Worm (Caenorhabditis elegans) whole organism, early embryonic: ENCODE data around the gene M106.3.

Experiments
- B0310.2 ChIP-seq: sonication (generic microtip); optimal IDR thresholded peaks from 2 replicates; lab custom pipeline; 2016; ENCODE audit warnings: mild to moderate bottlenecking, missing genetic modification characterization, missing compliant biosample characterization
- F13C5.2 ChIP-seq: sonication (generic microtip); optimal IDR thresholded peaks from 2 replicates; lab custom pipeline; 2017; ENCODE audit warnings: mild to moderate bottlenecking, missing genetic modification characterization, inconsistent platforms, missing compliant biosample characterization
- aly-1 ChIP-seq: sonication (generic microtip); optimal IDR thresholded peaks from 2 replicates; lab custom pipeline; 2016; ENCODE audit warnings: missing genetic modification characterization, missing compliant biosample characterization
- ama-1 ChIP-seq: fragments of 150-350 bp; optimal IDR thresholded peaks from 2 replicates; lab custom pipeline; 2014
- ceh-13 ChIP-seq: fragments of 200-800 bp; sonication (Bioruptor generic); optimal IDR thresholded peaks from 2 replicates; lab custom pipeline; 2018; ENCODE audit warnings: mild to moderate bottlenecking, missing genetic modification characterization, missing compliant biosample characterization
- ceh-36 ChIP-seq: sonication (generic microtip); optimal IDR thresholded peaks from 2 replicates; lab custom pipeline; 2016; ENCODE audit warnings: missing genetic modification characterization, inconsistent platforms, missing compliant biosample characterization
- ets-7 ChIP-seq: sonication (generic microtip); optimal IDR thresholded peaks from 2 replicates; lab custom pipeline; 2016; ENCODE audit warnings: missing genotype, missing genetic modification characterization, missing compliant biosample characterization
- flt-1 ChIP-seq: fragments of 200-800 bp; sonication (Bioruptor generic); IDR thresholded peaks from 2 replicates; pipeline ENCODE4 v1.3.6; 2022; ENCODE audit warnings: missing genetic modification characterization, missing compliant biosample characterization
- hmbx-1 ChIP-seq: sonication (generic microtip); optimal IDR thresholded peaks from 2 replicates; lab custom pipeline; 2016; ENCODE audit warnings: mild to moderate bottlenecking, missing genetic modification characterization, missing compliant biosample characterization
- hmg-4 ChIP-seq: fragments of 200-800 bp; sonication (Bioruptor generic); optimal IDR thresholded peaks from 2 replicates; lab custom pipeline; 2018; ENCODE audit warnings: mild to moderate bottlenecking, missing genetic modification characterization, missing compliant biosample characterization
- hnd-1 ChIP-seq: sonication (generic microtip); optimal IDR thresholded peaks from 2 replicates; lab custom pipeline; 2016; ENCODE audit warnings: missing genetic modification characterization, missing compliant biosample characterization
- pes-1 ChIP-seq: fragments of 200-800 bp; sonication (Bioruptor generic); IDR thresholded peaks from 2 replicates; pipeline ENCODE4 v1.3.6; 2022; ENCODE audit warnings: missing genetic modification reagents, missing genetic modification characterization, missing compliant biosample characterization
- scrt-1 ChIP-seq: fragments of 200-800 bp; sonication (Bioruptor generic); IDR thresholded peaks from 2 replicates; pipeline ENCODE4 v1.3.6; 2022; ENCODE audit warnings: missing genetic modification characterization, missing compliant biosample characterization
- sea-1 ChIP-seq: fragments of 200-800 bp; sonication (Bioruptor generic); conservative IDR thresholded peaks from 2 replicates; pipeline ENCODE4 v1.3.6; 2022; ENCODE audit warnings: missing genetic modification characterization, missing compliant biosample characterization
- tbx-11 ChIP-seq: fragments of 200-800 bp; sonication (Bioruptor generic); IDR thresholded peaks from 2 replicates; pipeline ENCODE4 v1.3.6; 2022; ENCODE audit warnings: missing genetic modification characterization, missing compliant biosample characterization
- tbx-37 ChIP-seq: fragments of 200-800 bp; sonication (Bioruptor generic); conservative IDR thresholded peaks from 2 replicates; pipeline ENCODE4 v1.3.6; 2022; ENCODE audit warnings: missing genetic modification reagents, missing genetic modification characterization, missing compliant biosample characterization
- tra-4 ChIP-seq: sonication (generic microtip); optimal IDR thresholded peaks from 2 replicates; lab custom pipeline; 2017; ENCODE audit warnings: missing genetic modification characterization, missing compliant biosample characterization

The M106.3 gene

ce11 chrII:10885868-10886514 lies 25.3 kb upstream of the M106.3 start, which contains the start of gene F44F4.3:
Gene F44F4.3, minus strand, starts transcription at chrII:10885918.
- TF ChIP-seq ceh-13: no peak
- TF ChIP-seq scrt-1: no peak
- no peak for TF ChIP-seq tra-4 (tag; lab: Kevin White, UChicago)
- TF ChIP-seq tbx-37 (GFP tag; lab: Robert Waterston, UW): no peak
- no peak for TF ChIP-seq ets-7 (tag; lab: Kevin White, UChicago)
- no peak for TF ChIP-seq flt-1
- no peak for TF ChIP-seq F13C5.2 (tag; lab: Kevin White, UChicago)
- no peak for TF ChIP-seq hmg-4 (GFP tag; lab: Kevin White, UChicago)
- TF ChIP-seq ceh-36 (tag; lab: Kevin White, UChicago): no peak
- TF ChIP-seq ama-1: no peak
- TF ChIP-seq pes-1 (GFP tag; lab: Robert Waterston, UW): no peak
- no peak for TF ChIP-seq sea-1
- TF ChIP-seq hnd-1 (tag; lab: Kevin White, UChicago): no peak
- TF ChIP-seq hmbx-1 (tag; lab: Kevin White, UChicago): no peak
- TF ChIP-seq tbx-11 (GFP tag; lab: Robert Waterston, UW): no peak
- TF ChIP-seq B0310.2 (tag; lab: Kevin White, UChicago): no peak
- TF ChIP-seq aly-1 (tag; lab: Kevin White, UChicago): no peak

ce11 chrII:10885250-10885649 lies 24.5 kb upstream of the M106.3 start:
- TF ChIP-seq ceh-13 (no peak), tbx-37 (GFP tag; lab: Robert Waterston, UW) (no peak), scrt-1 (no peak), B0310.2 (tag; lab: Kevin White, UChicago) (no peak), tbx-11 (GFP tag; lab: Robert Waterston, UW) (no peak), ceh-36 (tag; lab: Kevin White, UChicago) (no peak), hmbx-1 (tag; lab: Kevin White, UChicago) (no peak), F13C5.2 (tag; lab: Kevin White, UChicago) (no peak), hnd-1 (tag; lab: Kevin White, UChicago) (no peak), aly-1 (tag; lab: Kevin White, UChicago) (no peak), hmg-4 (GFP tag; lab: Kevin White, UChicago) (no peak), ama-1 (no peak), ets-7 (tag; lab: Kevin White, UChicago) (no peak), flt-1 (no peak), sea-1 (no peak), tra-4 (tag; lab: Kevin White, UChicago) (no peak), pes-1 (GFP tag; lab: Robert Waterston, UW) (no peak)

- TF ChIP-seq scrt-1 (no peak), ama-1 (no peak), aly-1 (tag; lab: Kevin White, UChicago) (no peak), ets-7 (tag; lab: Kevin White, UChicago) (no peak), hmg-4 (GFP tag; lab: Kevin White, UChicago) (no peak), hmbx-1 (tag; lab: Kevin White, UChicago) (no peak), tbx-37 (GFP tag; lab: Robert Waterston, UW) (no peak), tbx-11 (GFP tag; lab: Robert Waterston, UW) (no peak), ceh-36 (tag; lab: Kevin White, UChicago) (no peak)
Measured at ce11 chrII:10884396-10884795, 23.7 kb upstream of the M106.3 start, which contains the start of gene egg-3. Gene egg-3, minus strand, starts transcription at chrII:10884441.

ce11 chrII:10880625-10881024 lies 19.9 kb upstream of the M106.3 start, which contains the start of gene lurp-1:
Gene lurp-1, plus strand, starts transcription at chrII:10880925.
- TF ChIP-seq ama-1 (no peak), tbx-11 (GFP tag; lab: Robert Waterston, UW) (no peak), hmbx-1 (tag; lab: Kevin White, UChicago) (no peak), tbx-37 (GFP tag; lab: Robert Waterston, UW) (no peak), F13C5.2 (tag; lab: Kevin White, UChicago) (no peak), flt-1 (no peak), ceh-13 (no peak), ets-7 (tag; lab: Kevin White, UChicago) (no peak), pes-1 (GFP tag; lab: Robert Waterston, UW) (no peak), B0310.2 (tag; lab: Kevin White, UChicago) (no peak), aly-1 (tag; lab: Kevin White, UChicago) (no peak), ceh-36 (tag; lab: Kevin White, UChicago) (no peak), sea-1 (no peak), hmg-4 (GFP tag; lab: Kevin White, UChicago) (no peak), hnd-1 (tag; lab: Kevin White, UChicago) (no peak), scrt-1 (no peak), tra-4 (tag; lab: Kevin White, UChicago) (no peak)

ce11 chrII:10873631-10874030 lies 12.9 kb upstream of the M106.3 start, which contains the start of gene orc-2:
Gene orc-2, plus strand, starts transcription at chrII:10873931.
- no peak for TF ChIP-seq tbx-11 (GFP tag; lab: Robert Waterston, UW)
- no peak for TF ChIP-seq hmbx-1 (tag; lab: Kevin White, UChicago)
- TF ChIP-seq tbx-37 (GFP tag; lab: Robert Waterston, UW): no peak
- TF ChIP-seq pes-1 (GFP tag; lab: Robert Waterston, UW): no peak

ce11 chrII:10872541-10872940 lies 11.8 kb upstream of the M106.3 start, which contains the start of the genes cyn-4 and copz-1:
Gene cyn-4, minus strand, starts transcription at chrII:10872611.
Gene copz-1, plus strand, starts transcription at chrII:10872879.
- TF ChIP-seq scrt-1 (no peak), hnd-1 (tag; lab: Kevin White, UChicago) (no peak), F13C5.2 (tag; lab: Kevin White, UChicago) (peak; percentile 68), tbx-37 (GFP tag; lab: Robert Waterston, UW) (peak; percentile 84), hmg-4 (GFP tag; lab: Kevin White, UChicago) (peak; percentile 42), pes-1 (GFP tag; lab: Robert Waterston, UW) (peak; percentile 57; the same call in 1 of the 2 replicates), ets-7 (tag; lab: Kevin White, UChicago) (peak; percentile 27)

- no peak for TF ChIP-seq aly-1 (tag; lab: Kevin White, UChicago)
- no peak for TF ChIP-seq pes-1 (GFP tag; lab: Robert Waterston, UW)
- no peak for TF ChIP-seq ets-7 (tag; lab: Kevin White, UChicago)
Measured at ce11 chrII:10870698-10871097, 10.0 kb upstream of the M106.3 start.
